Worm (Caenorhabditis elegans): ENCODE results near the gene C25F6.8.

DNA sequence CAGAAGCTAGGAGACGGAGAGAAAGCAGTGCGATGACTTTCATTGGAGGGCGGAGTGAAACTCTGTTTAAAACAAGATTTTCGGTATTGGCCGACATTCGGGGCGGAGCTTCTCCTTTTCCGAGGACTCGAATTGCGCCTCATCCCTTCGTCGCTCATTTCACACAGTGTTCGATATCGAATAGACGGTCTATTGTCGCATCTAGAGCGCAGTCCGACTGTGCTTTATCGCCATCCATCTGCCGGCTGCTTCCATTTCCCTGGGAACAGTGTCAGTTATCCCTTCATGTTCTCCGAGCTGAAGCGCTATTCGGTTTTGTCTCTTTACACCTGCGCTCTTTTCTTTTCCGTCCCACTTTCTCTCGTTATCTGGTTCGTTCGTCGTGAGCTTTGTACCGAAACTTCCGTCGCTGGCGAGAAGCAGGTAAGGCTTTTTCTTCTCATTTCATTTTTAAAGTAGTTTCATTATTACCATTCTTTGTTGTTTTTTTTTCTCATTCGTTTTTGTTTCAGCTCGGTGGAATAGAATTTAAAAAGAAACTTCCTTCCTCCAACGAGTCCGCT lies 44.9 kb downstream of the C25F6.8 start, which contains the start of the genes bus-8A and bus-8B:
- no peak for TF ChIP-seq snpc-4 (tag; optimal IDR thresholded peaks at IDR 0.05)
- TF ChIP-seq nhr-237 (tag; optimal IDR thresholded peaks at IDR 0.05): no peak
- TF ChIP-seq ztf-11 (tag; optimal IDR thresholded peaks at IDR 0.05): no peak
- TF ChIP-seq hlh-1 (tag; optimal IDR thresholded peaks at IDR 0.05): no peak
- no peak for TF ChIP-seq pha-4 (tag; optimal IDR thresholded peaks at IDR 0.05)
- no peak for TF ChIP-seq elt-1 (tag; optimal IDR thresholded peaks at IDR 0.05; ENCODE audit: borderline replicate concordance, insufficient read depth)
- TF ChIP-seq ces-1 (GFP tag; optimal IDR thresholded peaks at IDR 0.05): no peak
- TF ChIP-seq ceh-39 (tag; optimal IDR thresholded peaks at IDR 0.05): no peak
- no peak for TF ChIP-seq unc-120 (tag; optimal IDR thresholded peaks at IDR 0.05; ENCODE audit: poor library complexity, severe bottlenecking)
- TF ChIP-seq nhr-12 (tag; optimal IDR thresholded peaks at IDR 0.05): no peak
- no peak for TF ChIP-seq blmp-1 (tag; optimal IDR thresholded peaks at IDR 0.05)
- TF ChIP-seq ham-2 (GFP tag; optimal IDR thresholded peaks at IDR 0.05): no peak
